Worm (Caenorhabditis elegans): Measurements from ENCODE around the gene ugt-4.

DNA sequence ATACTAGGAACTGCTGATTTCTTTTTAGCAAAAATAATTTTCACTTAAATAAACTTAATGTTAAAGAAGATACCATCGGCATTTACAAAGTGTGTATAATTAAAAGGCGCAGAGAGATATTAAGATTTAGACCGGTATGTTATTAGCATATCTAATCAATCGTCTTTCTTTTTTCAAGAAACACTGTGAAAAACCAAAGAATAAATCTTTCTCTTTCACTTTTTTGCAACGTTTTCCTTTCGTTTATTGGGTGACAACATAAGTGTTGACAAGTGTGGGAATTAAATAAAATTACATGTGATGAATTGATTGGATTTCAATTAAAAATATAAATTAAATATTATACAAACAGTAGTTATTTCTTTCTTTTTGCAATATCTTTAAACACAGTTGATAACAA, 42.7 kb downstream of the ugt-4 start, which contains the start of gene C15C8.8:
- TF ChIP-seq sox-2 (GFP tag; IDR thresholded peaks at IDR 0.05) (no peak), ceh-24 (tag; optimal IDR thresholded peaks at IDR 0.05) (no peak), rnt-1 (tag; optimal IDR thresholded peaks at IDR 0.05) (no peak), hlh-15 (tag; optimal IDR thresholded peaks at IDR 0.05) (no peak), K02D7.2 (tag; optimal IDR thresholded peaks at IDR 0.05) (no peak), pax-1 (tag; optimal IDR thresholded peaks at IDR 0.05) (no peak), fkh-10 (GFP tag; optimal IDR thresholded peaks at IDR 0.05) (no peak)
